Worm (Caenorhabditis elegans): ENCODE results near the gene hrg-7.

ce11 chrV:12727104-12727637 lies 14.7 kb upstream of the hrg-7 start, which contains the start of gene R11D1.13:
- TF ChIP-seq flt-1 (GFP tag; IDR thresholded peaks at IDR 0.05) (no peak), ztf-23 (GFP tag; IDR thresholded peaks at IDR 0.05) (no peak), ref-1 (GFP tag; conservative IDR thresholded peaks at IDR 0.05) (no peak), T22C8.4 (GFP tag; IDR thresholded peaks at IDR 0.05) (no peak), klf-2 (GFP tag; conservative IDR thresholded peaks at IDR 0.05) (no peak), cog-1 (tag; optimal IDR thresholded peaks at IDR 0.05) (no peak), ztf-29 (GFP tag; IDR thresholded peaks at IDR 0.05) (no peak), med-1 (GFP tag; optimal IDR thresholded peaks at IDR 0.05; ENCODE audit: insufficient read depth) (no peak)

Measured in whole organism, midembryonic.